Fruit fly (Drosophila melanogaster) whole organism, pupa: ENCODE results near the gene Ndfip.
A peak's percentile ranks its signal among the peaks of the same experiment; 100 is the strongest.

Experiments used
- CG10348 ChIP-seq: fragments of 200-800 bp; sonication (Bioruptor generic); IDR thresholded peaks from 2 replicates; pipeline ENCODE4 v1.3.6; 2022; ENCODE audit warnings: missing biosample characterization, missing genetic modification characterization
- CG15710 ChIP-seq: fragments of 200-800 bp; sonication (Bioruptor generic); optimal IDR thresholded peaks from 2 replicates; lab custom pipeline; 2018; ENCODE audit warnings: missing biosample characterization, mild to moderate bottlenecking, missing genetic modification characterization, moderate library complexity
- CG17806 ChIP-seq: fragments of 200-800 bp; sonication (Bioruptor generic); optimal IDR thresholded peaks from 2 replicates; lab custom pipeline; 2018; ENCODE audit warnings: missing biosample characterization, mild to moderate bottlenecking, missing genetic modification characterization, moderate library complexity
- CG32121 ChIP-seq: fragments of 200-800 bp; sonication (Bioruptor generic); IDR thresholded peaks from 2 replicates; pipeline ENCODE4 v1.3.6; 2022; ENCODE audit warnings: missing biosample characterization, missing genetic modification characterization
- CG34367 ChIP-seq: fragments of 200-800 bp; sonication (Bioruptor generic); optimal IDR thresholded peaks from 2 replicates; lab custom pipeline; 2018; ENCODE audit warnings: missing biosample characterization, mild to moderate bottlenecking, missing genetic modification characterization
- CG9948 ChIP-seq: fragments of 200-800 bp; sonication (Bioruptor generic); optimal IDR thresholded peaks from 2 replicates; lab custom pipeline; 2018; ENCODE audit warnings: missing biosample characterization, mild to moderate bottlenecking, missing genetic modification characterization, moderate library complexity
- D1 ChIP-seq: fragments of 200-800 bp; sonication (Bioruptor generic); optimal IDR thresholded peaks from 2 replicates; lab custom pipeline; 2018; ENCODE audit warnings: missing biosample characterization, mild to moderate bottlenecking, missing genetic modification characterization, moderate library complexity
- EcR ChIP-seq: fragments of 200-800 bp; sonication (Bioruptor generic); optimal IDR thresholded peaks from 3 replicates; lab custom pipeline; 2019; ENCODE audit warnings: missing biosample characterization, missing genetic modification characterization, mild to moderate bottlenecking, moderate library complexity, missing genetic modification reagents
- Pif1B ChIP-seq: fragments of 200-800 bp; sonication (Bioruptor generic); optimal IDR thresholded peaks from 3 replicates; lab custom pipeline; 2016; ENCODE audit warnings: missing biosample characterization, missing genetic modification characterization
- Snoo ChIP-seq: fragments of 200-800 bp; sonication (Bioruptor generic); optimal IDR thresholded peaks from 3 replicates; lab custom pipeline; 2017; ENCODE audit warnings: missing biosample characterization, mild to moderate bottlenecking, missing genetic modification characterization, inconsistent platforms
- fd96Ca ChIP-seq: fragments of 200-800 bp; sonication (Bioruptor generic); IDR thresholded peaks from 3 replicates; pipeline ENCODE4 v1.3.6; 2022; ENCODE audit warnings: missing biosample characterization, missing genetic modification characterization
- rn ChIP-seq: fragments of 200-800 bp; sonication (Bioruptor generic); IDR thresholded peaks from 2 replicates; pipeline ENCODE4 v1.3.6; 2022; ENCODE audit warnings: missing biosample characterization, missing genetic modification characterization

dm6 chr3L:17631247-17631646, 22.8 kb downstream of the Ndfip start:
- TF ChIP-seq CG32121 (no peak), CG17806 (tag; lab: Kevin White, UChicago) (no peak), rn (GFP tag; lab: Robert Waterston, UW) (no peak), CG34367 (tag; lab: Kevin White, UChicago) (peak; percentile 9), CG9948 (tag; lab: Kevin White, UChicago) (no peak), Pif1B (GFP tag; lab: Kevin White, UChicago) (peak; percentile 30), CG15710 (no peak), D1 (no peak), EcR (no peak), CG10348 (GFP tag; lab: Robert Waterston, UW) (no peak), fd96Ca (GFP tag; lab: Robert Waterston, UW) (no peak), Snoo (tag; lab: Kevin White, UChicago) (no peak)
